Worm (Caenorhabditis elegans) whole organism, L1 larva: Measurements from ENCODE around the gene gtf-2H2C.

ENCODE experiments used
- C04F5.9 ChIP-seq: sonication (generic microtip); optimal IDR thresholded peaks from 2 replicates; lab custom pipeline; 2016; ENCODE audit warnings: missing genetic modification characterization, missing compliant biosample characterization
- C34B4.2 ChIP-seq: sonication (generic microtip); optimal IDR thresholded peaks from 2 replicates; lab custom pipeline; 2017; ENCODE audit warnings: mild to moderate bottlenecking, missing genetic modification characterization, missing compliant biosample characterization
- aha-1 ChIP-seq: fragments of 150-350 bp; optimal IDR thresholded peaks from 2 replicates; lab custom pipeline; 2014; ENCODE audit warnings: missing biosample characterization, missing genetic modification characterization
- alr-1 ChIP-seq: fragments of 200-800 bp; sonication (Bioruptor generic); optimal IDR thresholded peaks from 2 replicates; lab custom pipeline; 2018; ENCODE audit warnings: borderline replicate concordance, mild to moderate bottlenecking, missing genetic modification characterization, missing compliant biosample characterization
- ceh-63 ChIP-seq: fragments of 200-800 bp; sonication (Bioruptor generic); optimal IDR thresholded peaks from 2 replicates; lab custom pipeline; 2018; ENCODE audit warnings: mild to moderate bottlenecking, missing genetic modification characterization, missing compliant biosample characterization
- ceh-8 ChIP-seq: fragments of 200-800 bp; sonication (Bioruptor generic); optimal IDR thresholded peaks from 2 replicates; lab custom pipeline; 2018; ENCODE audit warnings: mild to moderate bottlenecking, missing genetic modification characterization, moderate library complexity, missing compliant biosample characterization
- efl-1 ChIP-seq, 4 experiments: fragments of 150-350 bp; optimal IDR thresholded peaks in 3 of 4; peaks in 1 of 4; 1 replicate in 1 of 4; 2 replicates in 3 of 4; lab custom pipeline; 2014; ENCODE audit warnings: missing biosample characterization in 2 of 4, missing genetic modification characterization in 2 of 4, missing genetic modification reagents in 2 of 4
- efl-3 ChIP-seq: fragments of 200-800 bp; sonication (Bioruptor generic); optimal IDR thresholded peaks from 2 replicates; lab custom pipeline; 2018; ENCODE audit warnings: mild to moderate bottlenecking, missing genetic modification characterization, missing compliant biosample characterization
- elt-2 ChIP-seq: sonication (generic microtip); optimal IDR thresholded peaks from 2 replicates; lab custom pipeline; 2016; ENCODE audit warnings: missing genetic modification characterization, mild to moderate bottlenecking, inconsistent platforms, missing compliant biosample characterization, missing genetic modification reagents
- elt-3 ChIP-seq, 6 experiments: fragments of 150-350 bp in 1 of 6; sonication (generic microtip); optimal IDR thresholded peaks; 2 replicates each; lab custom pipeline; 2017 to 2018; ENCODE audit warnings: missing biosample characterization in 6 of 6, missing genetic modification characterization in 6 of 6, inconsistent platforms in 1 of 6
- ets-5 ChIP-seq: fragments of 200-800 bp; sonication (Bioruptor generic); IDR thresholded peaks from 2 replicates; pipeline ENCODE4 v1.3.6; 2022; ENCODE audit warnings: missing genetic modification characterization, missing compliant biosample characterization
- fkh-10 ChIP-seq: sonication (generic microtip); optimal IDR thresholded peaks from 2 replicates; lab custom pipeline; 2017; ENCODE audit warnings: missing biosample characterization, missing genetic modification reagents, missing genetic modification characterization
- fkh-4 ChIP-seq: sonication (generic microtip); optimal IDR thresholded peaks from 2 replicates; lab custom pipeline; 2016; ENCODE audit warnings: missing compliant biosample characterization, missing genetic modification characterization, borderline replicate concordance
- fkh-8 ChIP-seq: sonication (generic microtip); optimal IDR thresholded peaks from 2 replicates; lab custom pipeline; 2016; ENCODE audit warnings: mild to moderate bottlenecking, missing genetic modification characterization, missing compliant biosample characterization
- grh-1 ChIP-seq: fragments of 200-800 bp; sonication (Bioruptor generic); IDR thresholded peaks from 2 replicates; pipeline ENCODE4 v1.3.6; 2022; ENCODE audit warnings: missing genetic modification reagents, missing genetic modification characterization, missing compliant biosample characterization
- irx-1 ChIP-seq: sonication (generic microtip); optimal IDR thresholded peaks from 2 replicates; lab custom pipeline; 2016; ENCODE audit warnings: missing genetic modification characterization, missing compliant biosample characterization
- lin-13 ChIP-seq: fragments of 150-350 bp; optimal IDR thresholded peaks from 2 replicates; lab custom pipeline; 2014; ENCODE audit warnings: missing biosample characterization, missing genetic modification reagents, missing genetic modification characterization
- lin-14 ChIP-seq: fragments of 200-800 bp; sonication (Bioruptor generic); optimal IDR thresholded peaks from 2 replicates; lab custom pipeline; 2018; ENCODE audit warnings: mild to moderate bottlenecking, missing genetic modification characterization, moderate library complexity, missing compliant biosample characterization
- lin-15B ChIP-seq: fragments of 150-350 bp; sonication (generic microtip); optimal IDR thresholded peaks from 3 replicates; lab custom pipeline; 2014; ENCODE audit warnings: missing biosample characterization, missing genetic modification characterization
- lsy-2 ChIP-seq, 2 experiments: fragments of 150-350 bp; optimal IDR thresholded peaks; 2 replicates each; lab custom pipeline; 2014; ENCODE audit warnings: missing biosample characterization in 2 of 2, missing genetic modification characterization in 2 of 2
- mep-1 ChIP-seq: fragments of 150-350 bp; optimal IDR thresholded peaks from 2 replicates; lab custom pipeline; 2014; ENCODE audit warnings: missing biosample characterization, missing genetic modification characterization
- nhr-11 ChIP-seq: fragments of 150-350 bp; optimal IDR thresholded peaks from 2 replicates; lab custom pipeline; 2014; ENCODE audit warnings: missing biosample characterization, missing genetic modification characterization
- nhr-12 ChIP-seq: sonication (generic microtip); optimal IDR thresholded peaks from 2 replicates; lab custom pipeline; 2017; ENCODE audit warnings: missing biosample characterization, missing genetic modification characterization
- nhr-19 ChIP-seq: fragments of 200-800 bp; sonication (Bioruptor generic); conservative IDR thresholded peaks from 2 replicates; pipeline ENCODE4 v1.3.6; 2022; ENCODE audit warnings: missing genetic modification characterization, missing compliant biosample characterization
- nhr-20 ChIP-seq: sonication (generic microtip); optimal IDR thresholded peaks from 2 replicates; lab custom pipeline; 2016; ENCODE audit warnings: mild to moderate bottlenecking, missing genetic modification characterization, missing compliant biosample characterization
- nhr-28 ChIP-seq: fragments of 150-350 bp; optimal IDR thresholded peaks from 2 replicates; lab custom pipeline; 2014; ENCODE audit warnings: missing biosample characterization, missing genetic modification characterization
- nhr-47 ChIP-seq: sonication (generic microtip); optimal IDR thresholded peaks from 2 replicates; lab custom pipeline; 2016; ENCODE audit warnings: mild to moderate bottlenecking, missing genetic modification characterization, moderate library complexity, missing compliant biosample characterization
- nhr-71 ChIP-seq: sonication (generic microtip); optimal IDR thresholded peaks from 2 replicates; lab custom pipeline; 2016; ENCODE audit warnings: mild to moderate bottlenecking, missing genetic modification characterization, moderate library complexity, missing compliant biosample characterization
- nhr-77 ChIP-seq: fragments of 150-350 bp; optimal IDR thresholded peaks from 2 replicates; lab custom pipeline; 2014; ENCODE audit warnings: missing biosample characterization, missing genetic modification characterization
- nhr-90 ChIP-seq: sonication (generic microtip); optimal IDR thresholded peaks from 2 replicates; lab custom pipeline; 2016; ENCODE audit warnings: mild to moderate bottlenecking, missing genetic modification characterization, missing compliant biosample characterization; ENCODE audit not compliant: poor library complexity
- pax-3 ChIP-seq: fragments of 200-800 bp; sonication (Bioruptor generic); optimal IDR thresholded peaks from 2 replicates; lab custom pipeline; 2018; ENCODE audit warnings: mild to moderate bottlenecking, missing genetic modification characterization, moderate library complexity, missing compliant biosample characterization
- rnt-1 ChIP-seq: sonication (generic microtip); optimal IDR thresholded peaks from 2 replicates; lab custom pipeline; 2016; ENCODE audit warnings: mild to moderate bottlenecking, missing genetic modification characterization, moderate library complexity, missing compliant biosample characterization
- snu-23 ChIP-seq: sonication (generic microtip); optimal IDR thresholded peaks from 2 replicates; lab custom pipeline; 2016; ENCODE audit warnings: missing genetic modification characterization, missing compliant biosample characterization
- sup-37 ChIP-seq: fragments of 200-800 bp; sonication (Bioruptor generic); optimal IDR thresholded peaks from 2 replicates; lab custom pipeline; 2018; ENCODE audit warnings: mild to moderate bottlenecking, missing genetic modification characterization, missing compliant biosample characterization
- swsn-7 ChIP-seq: sonication (generic microtip); optimal IDR thresholded peaks from 2 replicates; lab custom pipeline; 2016; ENCODE audit warnings: missing genetic modification characterization, missing compliant biosample characterization
- tbx-2 ChIP-seq: sonication (generic microtip); optimal IDR thresholded peaks from 2 replicates; lab custom pipeline; 2016; ENCODE audit warnings: missing genetic modification characterization, missing compliant biosample characterization
- tlp-1 ChIP-seq: fragments of 150-350 bp; optimal IDR thresholded peaks from 2 replicates; lab custom pipeline; 2014; ENCODE audit warnings: missing biosample characterization, missing genetic modification characterization
- unc-86 ChIP-seq: sonication (generic microtip); optimal IDR thresholded peaks from 2 replicates; lab custom pipeline; 2016; ENCODE audit warnings: missing genetic modification characterization, missing compliant biosample characterization
- unc-98 ChIP-seq: fragments of 200-800 bp; sonication (Bioruptor generic); IDR thresholded peaks from 2 replicates; pipeline ENCODE4 v1.3.6; 2022; ENCODE audit warnings: missing genetic modification characterization, missing compliant biosample characterization
- vab-15 ChIP-seq: sonication (generic microtip); optimal IDR thresholded peaks from 2 replicates; lab custom pipeline; 2017; ENCODE audit warnings: missing genotype, mild to moderate bottlenecking, missing genetic modification characterization, missing compliant biosample characterization
- xbp-1 ChIP-seq: sonication (generic microtip); optimal IDR thresholded peaks from 2 replicates; lab custom pipeline; 2016; ENCODE audit warnings: missing genetic modification characterization, missing compliant biosample characterization
- zag-1 ChIP-seq: fragments of 150-350 bp; optimal IDR thresholded peaks from 2 replicates; lab custom pipeline; 2014; ENCODE audit warnings: missing biosample characterization, missing genetic modification characterization
- ztf-4 ChIP-seq: fragments of 150-350 bp; optimal IDR thresholded peaks from 2 replicates; lab custom pipeline; 2014; ENCODE audit warnings: missing biosample characterization, missing genetic modification characterization

Gene gtf-2H2C

DNA sequence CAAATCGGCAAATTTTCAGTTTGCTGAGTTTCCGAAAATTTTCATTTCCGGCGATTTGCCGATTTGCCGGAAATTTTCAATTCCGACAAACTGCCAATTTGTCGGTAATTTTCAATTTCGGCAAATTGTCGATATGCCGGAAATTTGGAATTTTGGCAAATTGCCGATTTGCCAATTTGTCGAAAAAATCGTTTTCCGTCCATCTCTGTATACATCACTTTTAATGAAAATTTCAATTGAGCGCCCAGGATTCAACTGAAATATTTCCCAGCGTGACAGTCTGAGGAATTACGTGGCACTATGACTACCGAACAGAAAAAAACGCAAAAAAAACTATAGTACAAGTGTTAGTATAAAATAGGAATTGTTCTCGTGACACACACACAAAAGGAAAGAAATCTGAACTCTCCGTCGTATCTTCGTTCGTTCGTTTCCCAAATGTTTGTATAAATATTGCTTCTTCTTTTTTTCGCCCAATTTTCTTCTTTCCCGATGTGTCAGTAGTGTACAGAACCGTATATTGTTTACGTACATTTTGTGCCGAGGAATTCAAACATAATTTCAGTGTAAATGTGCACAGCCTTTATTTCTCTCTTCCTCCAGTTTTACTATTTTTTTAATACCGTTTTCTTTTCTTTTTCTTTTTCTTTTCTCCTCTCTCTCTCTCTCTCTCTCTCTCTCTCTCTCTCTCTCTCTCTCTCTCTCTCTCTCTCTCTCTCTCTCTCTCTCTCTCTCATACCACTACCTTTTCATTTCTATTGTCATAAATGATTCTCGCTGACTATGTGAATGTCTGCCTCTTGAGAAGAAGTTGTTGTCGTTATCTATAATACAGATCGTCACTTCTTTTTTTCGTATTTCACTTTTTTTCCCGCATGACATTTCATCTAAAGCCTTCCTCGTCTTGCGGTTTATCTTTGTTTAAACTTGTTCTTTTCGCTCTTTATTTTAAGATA, 42.2 kb upstream of the gtf-2H2C start (continued):
- peak in 2 of 6 experiments; percentile 13 to 37 for TF ChIP-seq elt-3 (tag; optimal IDR thresholded peaks at IDR 0.05; lab: Kevin White, UChicago)
- no peak for TF ChIP-seq fkh-8 (tag; lab: Kevin White, UChicago)
- TF ChIP-seq elt-2 (tag; lab: Kevin White, UChicago): peak; percentile 57
- no peak for TF ChIP-seq unc-86 (tag; lab: Kevin White, UChicago)
- no peak for TF ChIP-seq C04F5.9 (tag; lab: Kevin White, UChicago)

DNA sequence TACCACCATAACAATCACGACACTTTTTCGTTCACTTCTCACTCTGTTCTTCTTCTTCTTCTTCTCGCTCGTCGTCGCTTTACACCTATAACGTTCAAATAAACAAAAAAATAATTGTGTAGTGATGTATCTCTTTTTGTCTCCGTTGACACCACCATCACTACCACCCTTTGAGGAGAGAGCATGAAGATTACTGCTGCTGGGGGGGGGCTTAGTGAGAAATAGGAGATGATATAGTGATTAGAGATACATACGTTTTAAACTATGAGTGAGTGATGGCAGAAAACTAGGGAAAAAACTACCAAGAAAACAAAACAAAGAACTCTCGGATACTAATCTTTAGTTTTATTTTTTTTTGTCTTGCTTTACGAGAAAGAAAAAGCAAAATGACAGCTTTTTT, 35.8 kb upstream of the gtf-2H2C start:
- no peak for TF ChIP-seq lin-13 (GFP tag; lab: Kevin White, UChicago)
- TF ChIP-seq lin-14 (GFP tag; lab: Kevin White, UChicago): peak; percentile 75
- no peak for TF ChIP-seq nhr-47 (tag; lab: Kevin White, UChicago)
- TF ChIP-seq swsn-7 (tag; lab: Kevin White, UChicago): no peak
- TF ChIP-seq snu-23 (GFP tag; lab: Kevin White, UChicago): peak; percentile 33
- TF ChIP-seq ceh-8 (GFP tag; lab: Kevin White, UChicago): no peak
- TF ChIP-seq lsy-2 (tag; optimal IDR thresholded peaks at IDR 0.05; lab: Kevin White, UChicago): peak; percentile 15 to 46
- no peak for TF ChIP-seq C34B4.2 (tag; lab: Kevin White, UChicago)
- TF ChIP-seq nhr-71 (tag; lab: Kevin White, UChicago): peak; percentile 42
- no peak for TF ChIP-seq vab-15
- TF ChIP-seq nhr-20 (tag; lab: Kevin White, UChicago): no peak
- TF ChIP-seq irx-1 (tag; lab: Kevin White, UChicago): no peak
- no peak for TF ChIP-seq nhr-28
- TF ChIP-seq pax-3 (tag; lab: Kevin White, UChicago): no peak
- TF ChIP-seq rnt-1: peak; percentile 33
- no peak for TF ChIP-seq sup-37 (GFP tag; lab: Kevin White, UChicago)
- no peak for TF ChIP-seq nhr-90 (tag; lab: Kevin White, UChicago)
- 0 out of 2 replicates have a peak, but pooled peaks have one; percentile 6 for TF ChIP-seq nhr-19 (GFP tag; lab: Robert Waterston, UW)
- TF ChIP-seq nhr-12: no peak

DNA sequence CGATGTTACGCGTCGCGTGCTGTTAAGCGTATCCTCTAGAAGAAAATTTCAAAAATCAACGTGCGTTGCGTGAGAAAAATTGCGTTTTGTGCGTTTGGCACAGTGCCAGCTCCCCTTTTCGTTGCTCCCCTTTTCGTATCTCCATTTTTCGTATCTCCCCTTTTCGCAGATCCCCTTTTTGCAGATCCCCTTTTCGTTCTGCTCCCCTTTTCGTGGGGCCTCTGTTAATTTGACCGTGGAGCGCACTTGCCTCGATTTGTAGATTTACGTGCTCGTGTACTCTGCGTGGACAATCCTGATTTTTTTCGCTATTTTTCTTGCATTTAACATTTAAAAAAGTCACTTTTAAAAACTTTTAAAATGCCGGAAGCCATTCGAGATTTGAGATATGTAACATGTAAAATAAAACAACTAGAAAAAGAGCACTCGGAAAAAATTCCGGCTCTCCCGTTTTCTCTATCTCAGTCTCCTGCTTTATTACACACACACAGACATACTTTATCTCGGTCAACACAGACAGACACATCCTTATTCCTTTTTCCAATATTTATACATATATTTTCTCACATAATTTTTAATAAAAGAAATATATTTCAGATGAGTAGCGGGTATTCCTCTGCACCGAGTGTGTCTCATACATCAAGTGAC, 33.1 kb upstream of the gtf-2H2C start, which contains the start of gene ttll-4:
Gene ttll-4, plus strand, starts transcription at position 598 of the 648 bp plus-strand sequence.
- TF ChIP-seq grh-1 (GFP tag; lab: Robert Waterston, UW) (no peak), irx-1 (tag; lab: Kevin White, UChicago) (no peak), tlp-1 (tag; lab: Kevin White, UChicago) (no peak), tbx-2 (tag; lab: Kevin White, UChicago) (peak; percentile 59), swsn-7 (tag; lab: Kevin White, UChicago) (peak; percentile 65), alr-1 (tag; lab: Kevin White, UChicago) (no peak), nhr-12 (no peak), sup-37 (GFP tag; lab: Kevin White, UChicago) (no peak), elt-2 (tag; lab: Kevin White, UChicago) (no peak), rnt-1 (peak; percentile 85), fkh-10 (GFP tag; lab: Kevin White, UChicago) (peak; percentile 48), efl-3 (GFP tag; lab: Kevin White, UChicago) (no peak), aha-1 (tag; lab: Kevin White, UChicago) (no peak), nhr-20 (tag; lab: Kevin White, UChicago) (peak; percentile 36), fkh-4 (tag; lab: Kevin White, UChicago) (peak; percentile 29), pax-3 (tag; lab: Kevin White, UChicago) (peak; percentile 29), ztf-4 (tag; lab: Kevin White, UChicago) (no peak), nhr-11 (no peak), nhr-19 (GFP tag; lab: Robert Waterston, UW) (peak; percentile 61), elt-3 (tag; optimal IDR thresholded peaks at IDR 0.05; lab: Kevin White, UChicago) (no peak), ceh-8 (GFP tag; lab: Kevin White, UChicago) (no peak), unc-98 (GFP tag; lab: Robert Waterston, UW) (peak; percentile 72), zag-1 (no peak), nhr-77 (tag; lab: Kevin White, UChicago) (no peak), efl-1 (optimal IDR thresholded peaks at IDR 0.05; lab: Kevin White, UChicago) (peak; percentile 69 to 81), efl-1 (GFP tag; optimal IDR thresholded peaks at IDR 0.05 in 1 of 2; lab: Kevin White, UChicago) (peak; percentile 47 to 80), ets-5 (GFP tag; lab: Robert Waterston, UW) (no peak), mep-1 (no peak), ceh-63 (GFP tag; lab: Kevin White, UChicago) (no peak), xbp-1 (peak; percentile 57), lin-15B (peak; percentile 64)
